Fruit fly (Drosophila melanogaster) whole organism, wandering third instar larva: ENCODE measurements around the gene CG33688.

Experiments
- CG9705 ChIP-seq: fragments of 200-800 bp; sonication (Bioruptor generic); optimal IDR thresholded peaks from 2 replicates; lab custom pipeline; 2018; ENCODE audit warnings: missing biosample characterization, mild to moderate bottlenecking, missing genetic modification characterization
- Dfd ChIP-seq: fragments of >200 bp; optimal IDR thresholded peaks from 2 replicates; lab custom pipeline; 2017; ENCODE audit warnings: missing biosample characterization, missing genetic modification characterization
- GATAd ChIP-seq: sonication (Bioruptor generic); optimal IDR thresholded peaks from 2 replicates; lab custom pipeline; 2016; ENCODE audit warnings: missing biosample characterization, missing genetic modification characterization
- HLH106 ChIP-seq: fragments of 200-800 bp; optimal IDR thresholded peaks from 3 replicates; lab custom pipeline; 2019; ENCODE audit warnings: missing biosample characterization, mild to moderate bottlenecking, missing genetic modification characterization, moderate library complexity
- Hnf4 ChIP-seq: fragments of 200-800 bp; sonication (Bioruptor generic); optimal IDR thresholded peaks from 2 replicates; lab custom pipeline; 2016; ENCODE audit warnings: missing biosample characterization, mild to moderate bottlenecking, missing genetic modification characterization
- Hr78 ChIP-seq: fragments of >200 bp; optimal IDR thresholded peaks from 2 replicates; lab custom pipeline; 2017; ENCODE audit warnings: missing biosample characterization, missing genetic modification characterization
- Jra ChIP-seq: sonication (Bioruptor generic); optimal IDR thresholded peaks from 2 replicates; lab custom pipeline; 2016; ENCODE audit warnings: missing biosample characterization, missing genetic modification characterization
- Mio ChIP-seq: sonication (Bioruptor generic); optimal IDR thresholded peaks from 2 replicates; lab custom pipeline; 2016; ENCODE audit warnings: missing biosample characterization, missing genetic modification characterization
- Myc ChIP-seq: fragments of >200 bp; optimal IDR thresholded peaks from 2 replicates; lab custom pipeline; 2017
- N ChIP-seq: fragments of >200 bp; optimal IDR thresholded peaks from 2 replicates; lab custom pipeline; 2018; ENCODE audit warnings: missing biosample characterization, missing external identifiers, missing genetic modification characterization
- OdsH ChIP-seq: fragments of 200-800 bp; sonication (Bioruptor generic); optimal IDR thresholded peaks from 2 replicates; lab custom pipeline; 2016; ENCODE audit warnings: missing biosample characterization, mild to moderate bottlenecking, missing genetic modification characterization
- Rel ChIP-seq, 2 experiments: fragments of 200-800 bp; sonication (Bioruptor generic) in 1 of 2; optimal IDR thresholded peaks; 2 replicates in 1 of 2; 3 replicates in 1 of 2; lab custom pipeline; 2016 to 2019; ENCODE audit warnings: mild to moderate bottlenecking in 2 of 2, missing biosample characterization in 2 of 2, missing genetic modification characterization in 2 of 2, moderate library complexity in 1 of 2
- Sp1 ChIP-seq: fragments of 200-800 bp; sonication (Bioruptor generic); optimal IDR thresholded peaks from 3 replicates; lab custom pipeline; 2019; ENCODE audit warnings: missing biosample characterization, mild to moderate bottlenecking, missing genetic modification characterization, moderate library complexity
- br ChIP-seq: fragments of 200-800 bp; sonication (Bioruptor generic); optimal IDR thresholded peaks from 2 replicates; lab custom pipeline; 2016; ENCODE audit warnings: missing biosample characterization, missing genetic modification characterization
- brk ChIP-seq: fragments of 200-800 bp; sonication (Bioruptor generic); optimal IDR thresholded peaks from 2 replicates; lab custom pipeline; 2016; ENCODE audit warnings: missing biosample characterization, mild to moderate bottlenecking, missing genetic modification characterization
- dl ChIP-seq, 2 experiments: fragments of 175-275, 200-275 bp in 1 of 2; fragments of 200-275 bp in 1 of 2; sonication (Bioruptor generic); optimal IDR thresholded peaks; lab custom pipeline; 2018; ENCODE audit warnings: mild to moderate bottlenecking in 2 of 2, missing biosample characterization in 2 of 2, missing genetic modification characterization in 2 of 2, moderate library complexity in 2 of 2; ENCODE audit not compliant: partially characterized antibody in 2 of 2, insufficient read depth in 1 of 2
- dmrt93B ChIP-seq: fragments of 200-800 bp; sonication (Bioruptor generic); optimal IDR thresholded peaks from 2 replicates; lab custom pipeline; 2018; ENCODE audit warnings: missing biosample characterization, mild to moderate bottlenecking, missing genetic modification characterization
- ey ChIP-seq: fragments of 200-800 bp; sonication (Bioruptor generic); optimal IDR thresholded peaks from 2 replicates; lab custom pipeline; 2016; ENCODE audit warnings: missing biosample characterization, missing genetic modification characterization
- foxo ChIP-seq, 2 experiments: fragments of 200-800 bp; sonication (Bioruptor generic); optimal IDR thresholded peaks; 2 replicates in 1 of 2; 3 replicates in 1 of 2; lab custom pipeline; 2016 to 2017; ENCODE audit warnings: missing biosample characterization in 2 of 2, missing genetic modification characterization in 2 of 2
- fru ChIP-seq: fragments of 200-800 bp; sonication (Bioruptor generic); optimal IDR thresholded peaks from 3 replicates; lab custom pipeline; 2016; ENCODE audit warnings: missing biosample characterization, mild to moderate bottlenecking, missing genetic modification characterization
- h ChIP-seq: fragments of 200-800 bp; sonication (Bioruptor generic); optimal IDR thresholded peaks from 3 replicates; lab custom pipeline; 2016; ENCODE audit warnings: missing biosample characterization, mild to moderate bottlenecking, missing genetic modification characterization
- jim ChIP-seq: fragments of 175-275, 200-325 bp; sonication (Bioruptor generic); optimal IDR thresholded peaks from 2 replicates; lab custom pipeline; 2016; ENCODE audit warnings: missing biosample characterization, mild to moderate bottlenecking, missing genetic modification characterization
- pan ChIP-seq: fragments of >200 bp; optimal IDR thresholded peaks from 2 replicates; lab custom pipeline; 2017
- psq ChIP-seq: fragments of 200-800 bp; sonication (Bioruptor generic); optimal IDR thresholded peaks from 3 replicates; lab custom pipeline; 2017; ENCODE audit warnings: missing biosample characterization, mild to moderate bottlenecking, missing genetic modification characterization, moderate library complexity
- rgr ChIP-seq: fragments of 200-800 bp; sonication (Bioruptor generic); optimal IDR thresholded peaks from 3 replicates; lab custom pipeline; 2016; ENCODE audit warnings: missing biosample characterization, mild to moderate bottlenecking, missing genetic modification characterization
- sage ChIP-seq: fragments of 200-800 bp; sonication (Bioruptor generic); optimal IDR thresholded peaks from 2 replicates; lab custom pipeline; 2016; ENCODE audit warnings: missing biosample characterization, mild to moderate bottlenecking, missing genetic modification characterization
- tai ChIP-seq: sonication (Bioruptor generic); optimal IDR thresholded peaks from 2 replicates; lab custom pipeline; 2016; ENCODE audit warnings: missing biosample characterization, missing genetic modification characterization
- usp ChIP-seq: fragments of >200 bp; optimal IDR thresholded peaks from 2 replicates; lab custom pipeline; 2017; ENCODE audit warnings: missing biosample characterization, missing genetic modification characterization
- woc ChIP-seq: sonication (Bioruptor generic); optimal IDR thresholded peaks from 2 replicates; lab custom pipeline; 2016; ENCODE audit warnings: missing biosample characterization, mild to moderate bottlenecking, missing genetic modification characterization

Gene CG33688

dm6 chr3L:16168503-16169189 is 30.4 kb upstream of the CG33688 start:
- no peak for TF ChIP-seq N (GFP tag; lab: Kevin White, UChicago)
- TF ChIP-seq CG9705 (GFP tag; lab: Kevin White, UChicago): no peak
- TF ChIP-seq, all 38 proteins: peak for 0

dm6 chr3L:16170006-16170405 is 29.0 kb upstream of the CG33688 start, which contains the start of gene CG33796:
TSS of gene CG33796 (minus strand) at chr3L:16170106.
- TF ChIP-seq Hr78 (GFP tag; lab: Kevin White, UChicago) (no peak), GATAd (GFP tag; lab: Kevin White, UChicago) (no peak)
- TF ChIP-seq, all 38 proteins: peak for 0

dm6 chr3L:16171280-16171679 is 27.7 kb upstream of the CG33688 start, which contains the start of gene CG33795:
TSS of gene CG33795 (minus strand) at chr3L:16171380.
- TF ChIP-seq Myc (no peak), Jra (no peak), usp (GFP tag; lab: Kevin White, UChicago) (no peak), Hr78 (GFP tag; lab: Kevin White, UChicago) (no peak), fru (GFP tag; lab: Kevin White, UChicago) (no peak), dl (GFP tag; optimal IDR thresholded peaks at IDR 0.05; lab: Kevin White, UChicago; ENCODE audit: insufficient read depth in 1 of 2, partially characterized antibody in 2 of 2) (no peak)

dm6 chr3L:16172381-16172780 is 26.6 kb upstream of the CG33688 start:
- TF ChIP-seq usp (GFP tag; lab: Kevin White, UChicago) (no peak), Dfd (no peak), tai (GFP tag; lab: Kevin White, UChicago) (no peak), foxo (GFP tag; optimal IDR thresholded peaks at IDR 0.05; lab: Kevin White, UChicago) (no peak), Mio (no peak), Jra (no peak), fru (GFP tag; lab: Kevin White, UChicago) (no peak), jim (GFP tag; lab: Kevin White, UChicago) (no peak), OdsH (GFP tag; lab: Kevin White, UChicago) (no peak), dmrt93B (GFP tag; lab: Kevin White, UChicago) (no peak), Hnf4 (GFP tag; lab: Kevin White, UChicago) (no peak)

- TF ChIP-seq brk (GFP tag; lab: Kevin White, UChicago) (peak; percentile 43), br (GFP tag; lab: Kevin White, UChicago) (peak; percentile 10), HLH106 (peak; percentile 48), sage (GFP tag; lab: Kevin White, UChicago) (no peak), rgr (peak; percentile 77), dmrt93B (GFP tag; lab: Kevin White, UChicago) (peak; percentile 58), foxo (GFP tag; optimal IDR thresholded peaks at IDR 0.05; lab: Kevin White, UChicago) (peak in 1 of 2 experiments; percentile 73), ey (GFP tag; lab: Kevin White, UChicago) (peak; percentile 53), h (GFP tag; lab: Kevin White, UChicago) (peak; percentile 53), Jra (no peak), Sp1 (GFP tag; lab: Kevin White, UChicago) (peak; percentile 82), dl (GFP tag; optimal IDR thresholded peaks at IDR 0.05; lab: Kevin White, UChicago; ENCODE audit: insufficient read depth in 1 of 2, partially characterized antibody in 2 of 2) (no peak), Rel (GFP tag; optimal IDR thresholded peaks at IDR 0.05; lab: Kevin White, UChicago) (peak; percentile 19), Rel (tag; optimal IDR thresholded peaks at IDR 0.05; lab: Kevin White, UChicago) (no peak), pan (lab: Kevin White, UChicago) (no peak), Hnf4 (GFP tag; lab: Kevin White, UChicago) (peak; percentile 31), fru (GFP tag; lab: Kevin White, UChicago) (peak; percentile 63), OdsH (GFP tag; lab: Kevin White, UChicago) (peak; percentile 70), psq (peak; percentile 71), woc (GFP tag; lab: Kevin White, UChicago) (peak; percentile 10), Mio (no peak)
Observed at dm6 chr3L:16172809-16173276, 26.2 kb upstream of the CG33688 start.
